Fruit fly (Drosophila melanogaster): ENCODE data around the gene CG7888.

CG7888 gene

dm6 chr3L:11097982-11098663, 44.3 kb downstream of the CG7888 start, which contains the start of the genes Irbp18 and APP-BP1 (continued):
- TF ChIP-seq Bgb (GFP tag; IDR thresholded peaks at IDR 0.05; ENCODE audit: partially characterized antibody) = 0 out of 2 replicates have a peak, but pooled peaks have one; percentile 11
- TF ChIP-seq Elba2 (GFP tag; optimal IDR thresholded peaks at IDR 0.05) = peak; percentile 97
- peak; percentile 73 for TF ChIP-seq CG4730 (GFP tag; IDR thresholded peaks at IDR 0.05)
- TF ChIP-seq nom (GFP tag; optimal IDR thresholded peaks at IDR 0.05) = peak; percentile 76
- TF ChIP-seq zf30C (GFP tag; optimal IDR thresholded peaks at IDR 0.05) = peak; percentile 25
- TF ChIP-seq Sox100B (GFP tag; optimal IDR thresholded peaks at IDR 0.05) = peak; percentile 94
- TF ChIP-seq tap (tag; optimal IDR thresholded peaks at IDR 0.05) = peak; percentile 84
- no peak for TF ChIP-seq yki (optimal IDR thresholded peaks at IDR 0.05)
- TF ChIP-seq C15 (GFP tag; IDR thresholded peaks at IDR 0.05) = peak; percentile 77; the same call in 2 of the 3 replicates
- peak; percentile 94 for TF ChIP-seq CG14710 (tag; optimal IDR thresholded peaks at IDR 0.05)
- peak; percentile 79 for TF ChIP-seq CG8281 (tag; optimal IDR thresholded peaks at IDR 0.05)
- peak; percentile 86 for TF ChIP-seq dm (GFP tag; optimal IDR thresholded peaks at IDR 0.05)
- TF ChIP-seq NFAT (GFP tag; IDR thresholded peaks at IDR 0.05) = peak; percentile 74
- peak; percentile 77 for TF ChIP-seq twi (tag; optimal IDR thresholded peaks at IDR 0.05)
- peak; percentile 97 for TF ChIP-seq CG2120 (GFP tag; optimal IDR thresholded peaks at IDR 0.05)
- TF ChIP-seq tx (GFP tag; optimal IDR thresholded peaks at IDR 0.05) = peak; percentile 92
- TF ChIP-seq Sry-δ (GFP tag; optimal IDR thresholded peaks at IDR 0.05) = peak; percentile 60
- peak; percentile 90 for TF ChIP-seq CG10979 (tag; optimal IDR thresholded peaks at IDR 0.05)
- TF ChIP-seq CG1233 (GFP tag; optimal IDR thresholded peaks at IDR 0.05) = peak; percentile 94
- TF ChIP-seq Hr3 (GFP tag; optimal IDR thresholded peaks at IDR 0.05) = peak; percentile 95
- TF ChIP-seq CG8388 (GFP tag; optimal IDR thresholded peaks at IDR 0.05) = peak; percentile 91
- TF ChIP-seq CG18764 (GFP tag; optimal IDR thresholded peaks at IDR 0.05) = peak; percentile 92
- peak; percentile 89 for TF ChIP-seq vvl (GFP tag; IDR thresholded peaks at IDR 0.05)
- TF ChIP-seq TFAM (GFP tag; optimal IDR thresholded peaks at IDR 0.05) = peak; percentile 62
- TF ChIP-seq CG13287 (GFP tag; IDR thresholded peaks at IDR 0.05; ENCODE audit: partially characterized antibody) = no peak
- no peak for TF ChIP-seq Hr39 (optimal IDR thresholded peaks at IDR 0.05)
- TF ChIP-seq CG13624 (GFP tag; optimal IDR thresholded peaks at IDR 0.05) = peak; percentile 95
- TF ChIP-seq sima (GFP tag; optimal IDR thresholded peaks at IDR 0.05) = peak; percentile 41
- TF ChIP-seq CG3995 (GFP tag; optimal IDR thresholded peaks at IDR 0.05) = peak; percentile 64
- TF ChIP-seq slou (GFP tag; optimal IDR thresholded peaks at IDR 0.05) = peak; percentile 90
- TF ChIP-seq Lhr (GFP tag; optimal IDR thresholded peaks at IDR 0.05) = peak; percentile 84
- peak; percentile 95 for TF ChIP-seq CG31441 (GFP tag; IDR thresholded peaks at IDR 0.05)
- TF ChIP-seq ranshi (GFP tag; IDR thresholded peaks at IDR 0.05) = peak; percentile 87
- peak; percentile 82 for TF ChIP-seq CG33557 (GFP tag; optimal IDR thresholded peaks at IDR 0.05)
- peak; percentile 99 for TF ChIP-seq Ets65A (GFP tag)
- peak; percentile 66 for TF ChIP-seq ssp (GFP tag; IDR thresholded peaks at IDR 0.05)
- TF ChIP-seq MBD-R2 (GFP tag; IDR thresholded peaks at IDR 0.05) = peak; percentile 72
- peak; percentile 90 for TF ChIP-seq Ptx1 (GFP tag; IDR thresholded peaks at IDR 0.05)
- TF ChIP-seq phol (tag; optimal IDR thresholded peaks at IDR 0.05) = peak; percentile 93
- peak; percentile 89 for TF ChIP-seq CG10565 (GFP tag; optimal IDR thresholded peaks at IDR 0.05)
- TF ChIP-seq eve (GFP tag; optimal IDR thresholded peaks at IDR 0.05) = no peak
- TF ChIP-seq CG2129 (GFP tag; IDR thresholded peaks at IDR 0.05; ENCODE audit: partially characterized antibody) = no peak
- peak; percentile 92 for TF ChIP-seq CG8089 (GFP tag; optimal IDR thresholded peaks at IDR 0.05)
- peak; percentile 88 for TF ChIP-seq CG6683 (GFP tag; optimal IDR thresholded peaks at IDR 0.05)
- TF ChIP-seq disco-r (GFP tag; optimal IDR thresholded peaks at IDR 0.05) = peak; percentile 93
- peak; percentile 78 for TF ChIP-seq CG10431 (GFP tag; optimal IDR thresholded peaks at IDR 0.05)
- peak; percentile 95 for TF ChIP-seq CG4854 (GFP tag; optimal IDR thresholded peaks at IDR 0.05)
- peak; percentile 98 for TF ChIP-seq CG10267 (tag; optimal IDR thresholded peaks at IDR 0.05)
- TF ChIP-seq CG16779 (GFP tag; IDR thresholded peaks at IDR 0.05) = 0 out of 2 replicates have a peak, but pooled peaks have one; percentile 41
- peak; percentile 91 for TF ChIP-seq BtbVII (GFP tag; optimal IDR thresholded peaks at IDR 0.05)

Measured in whole organism, embryonic.